Worm (Caenorhabditis elegans): ENCODE results near the gene gtap-1.
A peak's percentile ranks its signal among the peaks of the same experiment; 100 is the strongest.

The gtap-1 gene

ce11 chrII:5873564-5874070 lies 40.6 kb upstream of the gtap-1 start, which contains the start of gene tex-2 (continued):
- TF ChIP-seq tra-1 (GFP tag; IDR thresholded peaks at IDR 0.05) (peak; percentile 61; the same call in 1 of the 2 replicates), madf-5 (GFP tag; IDR thresholded peaks at IDR 0.05) (no peak), dpl-1 (GFP tag; optimal IDR thresholded peaks at IDR 0.05) (peak; percentile 2), hlh-11 (tag; optimal IDR thresholded peaks at IDR 0.05) (peak; percentile 72), lin-38 (GFP tag; IDR thresholded peaks at IDR 0.05) (peak; percentile 88), ztf-7 (tag; optimal IDR thresholded peaks at IDR 0.05) (no peak), mep-1 (tag; optimal IDR thresholded peaks at IDR 0.05) (peak; percentile 53), saeg-2 (GFP tag; IDR thresholded peaks at IDR 0.05) (no peak), nhr-76 (tag; optimal IDR thresholded peaks at IDR 0.05) (no peak), nhr-25 (tag; optimal IDR thresholded peaks at IDR 0.05; ENCODE audit: borderline replicate concordance, insufficient read depth) (no peak), nhr-11 (tag; optimal IDR thresholded peaks at IDR 0.05) (no peak), mxl-3 (GFP tag; optimal IDR thresholded peaks at IDR 0.05) (no peak), R02D3.7 (tag; optimal IDR thresholded peaks at IDR 0.05) (no peak), hlh-30 (tag; optimal IDR thresholded peaks at IDR 0.05; ENCODE audit: insufficient read depth) (peak; percentile 19)

- no peak for TF ChIP-seq lin-39 (tag; optimal IDR thresholded peaks at IDR 0.05)
- TF ChIP-seq daf-16 (GFP tag; optimal IDR thresholded peaks at IDR 0.05), result no peak
- TF ChIP-seq daf-16 (tag; optimal IDR thresholded peaks at IDR 0.05), result peak; percentile 56
- no peak for TF ChIP-seq lin-38 (GFP tag; IDR thresholded peaks at IDR 0.05)
- TF ChIP-seq dve-1 (tag; optimal IDR thresholded peaks at IDR 0.05; ENCODE audit: insufficient read depth), result peak; percentile 0
- no peak for TF ChIP-seq daf-19 (GFP tag; conservative IDR thresholded peaks at IDR 0.05)
- TF ChIP-seq attf-4 (tag; optimal IDR thresholded peaks at IDR 0.05), result no peak
- TF ChIP-seq nhr-28 (tag; optimal IDR thresholded peaks at IDR 0.05), result peak; percentile 76
- TF ChIP-seq hlh-11 (tag; optimal IDR thresholded peaks at IDR 0.05), result peak; percentile 16
- no peak for TF ChIP-seq arid-1 (GFP tag; conservative IDR thresholded peaks at IDR 0.05)
- peak; percentile 25 for TF ChIP-seq pqm-1 (tag; optimal IDR thresholded peaks at IDR 0.05)
Observed at ce11 chrII:5872414-5872813, 39.4 kb upstream of the gtap-1 start.

- TF ChIP-seq unc-62 (GFP tag; optimal IDR thresholded peaks at IDR 0.05 in 1 of 2) (peak in 1 of 2 experiments; percentile 93), unc-62 (tag; optimal IDR thresholded peaks at IDR 0.05) (no peak), ceh-20 (GFP tag; IDR thresholded peaks at IDR 0.05) (peak; percentile 35; the same call in 1 of the 2 replicates), Y105C5A.15 (GFP tag; IDR thresholded peaks at IDR 0.05) (no peak)
Observed at ce11 chrII:5871508-5871907, 38.5 kb upstream of the gtap-1 start.

- TF ChIP-seq F37D6.2 (tag; optimal IDR thresholded peaks at IDR 0.05) (no peak), php-3 (GFP tag; IDR thresholded peaks at IDR 0.05) (0 out of 2 replicates have a peak, but pooled peaks have one; percentile 20), lin-38 (GFP tag; IDR thresholded peaks at IDR 0.05) (no peak; the same call in 1 of the 2 replicates), ceh-20 (GFP tag; IDR thresholded peaks at IDR 0.05) (no peak), daf-8 (GFP tag; IDR thresholded peaks at IDR 0.05) (no peak), dpl-1 (GFP tag; optimal IDR thresholded peaks at IDR 0.05) (no peak), mes-2 (tag; optimal IDR thresholded peaks at IDR 0.05; ENCODE audit: poor library complexity, severe bottlenecking) (peak; percentile 35), hif-1 (tag; optimal IDR thresholded peaks at IDR 0.05) (no peak), duxl-1 (tag; optimal IDR thresholded peaks at IDR 0.05; ENCODE audit: poor library complexity) (no peak), Y48G9A.11 (GFP tag; IDR thresholded peaks at IDR 0.05) (no peak), ama-1 (optimal IDR thresholded peaks at IDR 0.05) (peak; percentile 36), zfp-2 (tag; optimal IDR thresholded peaks at IDR 0.05) (no peak), unc-39 (tag; optimal IDR thresholded peaks at IDR 0.05) (no peak), lin-29 (GFP tag; IDR thresholded peaks at IDR 0.05) (no peak), nhr-28 (tag; optimal IDR thresholded peaks at IDR 0.05) (peak; percentile 24)
Observed at ce11 chrII:5866920-5867319, 33.9 kb upstream of the gtap-1 start.
